Fruit fly (Drosophila melanogaster) whole organism, adult: ENCODE measurements around the gene kirre.

ENCODE experiments used
- CG11617 ChIP-seq: fragments of 200-800 bp; sonication (Bioruptor generic); optimal IDR thresholded peaks from 2 replicates; lab custom pipeline; 2017; ENCODE audit warnings: mild to moderate bottlenecking, missing biosample characterization, missing genetic modification reagents, missing genetic modification characterization
- CG12768 ChIP-seq: fragments of 200-800 bp; sonication (Bioruptor generic); optimal IDR thresholded peaks from 2 replicates; lab custom pipeline; 2017; ENCODE audit warnings: missing biosample characterization, missing genetic modification characterization, mild to moderate bottlenecking, moderate library complexity, missing genetic modification reagents
- CG14711 ChIP-seq: fragments of 200-800 bp; sonication (Bioruptor generic); optimal IDR thresholded peaks from 2 replicates; lab custom pipeline; 2018; ENCODE audit warnings: missing biosample characterization, mild to moderate bottlenecking, missing genetic modification characterization, moderate library complexity
- CG1620 ChIP-seq: fragments of 200-800 bp; sonication (Bioruptor generic); optimal IDR thresholded peaks from 2 replicates; lab custom pipeline; 2016; ENCODE audit warnings: missing biosample characterization, missing genetic modification characterization
- CG33017 ChIP-seq: fragments of 200-800 bp; sonication (Bioruptor generic); optimal IDR thresholded peaks from 2 replicates; lab custom pipeline; 2018; ENCODE audit warnings: missing biosample characterization, mild to moderate bottlenecking, missing genetic modification characterization, moderate library complexity
- CG5204 ChIP-seq: fragments of 200-800 bp; sonication (Bioruptor generic); optimal IDR thresholded peaks from 2 replicates; lab custom pipeline; 2016; ENCODE audit warnings: missing biosample characterization, missing genetic modification characterization
- CG7045 ChIP-seq: fragments of 200-800 bp; sonication (Bioruptor generic); optimal IDR thresholded peaks from 2 replicates; lab custom pipeline; 2017; ENCODE audit warnings: missing biosample characterization, mild to moderate bottlenecking, missing genetic modification characterization
- CG7101 ChIP-seq: fragments of 200-800 bp; sonication (Bioruptor generic); optimal IDR thresholded peaks from 2 replicates; lab custom pipeline; 2018; ENCODE audit warnings: missing biosample characterization, mild to moderate bottlenecking, missing genetic modification characterization, moderate library complexity
- Clk ChIP-seq: fragments of 200-800 bp; sonication (Bioruptor generic); optimal IDR thresholded peaks from 2 replicates; lab custom pipeline; 2017; ENCODE audit warnings: missing biosample characterization, missing genetic modification characterization
- Crg-1 ChIP-seq: fragments of 200-800 bp; sonication (Bioruptor generic); optimal IDR thresholded peaks from 2 replicates; lab custom pipeline; 2016; ENCODE audit warnings: missing biosample characterization, missing genetic modification characterization
- Hr96 ChIP-seq: fragments of 200-800 bp; sonication (Bioruptor generic); optimal IDR thresholded peaks from 2 replicates; lab custom pipeline; 2016; ENCODE audit warnings: missing biosample characterization, missing genetic modification characterization
- Mnt ChIP-seq: fragments of 200-800 bp; sonication (Bioruptor generic); optimal IDR thresholded peaks from 2 replicates; lab custom pipeline; 2016; ENCODE audit warnings: missing biosample characterization, mild to moderate bottlenecking, missing genetic modification characterization
- bab1 ChIP-seq: fragments of 200-800 bp; sonication (Bioruptor generic); optimal IDR thresholded peaks from 3 replicates; lab custom pipeline; 2019; ENCODE audit warnings: missing biosample characterization, mild to moderate bottlenecking, missing genetic modification characterization, moderate library complexity
- cic ChIP-seq: fragments of 200-800 bp; sonication (Bioruptor generic); optimal IDR thresholded peaks from 2 replicates; lab custom pipeline; 2017; ENCODE audit warnings: missing biosample characterization, mild to moderate bottlenecking, missing genetic modification characterization, moderate library complexity
- cnc ChIP-seq, 2 experiments: fragments of >200 bp; optimal IDR thresholded peaks; 2 replicates each; lab custom pipeline; 2017
- kay ChIP-seq: fragments of 200-800 bp; sonication (Bioruptor generic); peaks from one replicate; lab custom pipeline; 2016; ENCODE audit warnings: missing biosample characterization, missing genetic modification characterization, borderline replicate concordance
- ovo ChIP-seq: fragments of 200-800 bp; sonication (Bioruptor generic); optimal IDR thresholded peaks from 2 replicates; lab custom pipeline; 2016; ENCODE audit warnings: missing biosample characterization, missing genetic modification characterization
- pad ChIP-seq: fragments of 200-800 bp; sonication (Bioruptor generic); optimal IDR thresholded peaks from 3 replicates; lab custom pipeline; 2017; ENCODE audit warnings: missing biosample characterization, missing genetic modification characterization, mild to moderate bottlenecking, moderate library complexity, missing genetic modification reagents
- tj ChIP-seq: fragments of 200-800 bp; sonication (Bioruptor generic); optimal IDR thresholded peaks from 3 replicates; lab custom pipeline; 2017; ENCODE audit warnings: missing biosample characterization, mild to moderate bottlenecking, missing genetic modification characterization, moderate library complexity
- toe ChIP-seq: fragments of 200-800 bp; sonication (Bioruptor generic); optimal IDR thresholded peaks from 2 replicates; lab custom pipeline; 2016; ENCODE audit warnings: missing biosample characterization, missing genetic modification characterization

The kirre gene

DNA sequence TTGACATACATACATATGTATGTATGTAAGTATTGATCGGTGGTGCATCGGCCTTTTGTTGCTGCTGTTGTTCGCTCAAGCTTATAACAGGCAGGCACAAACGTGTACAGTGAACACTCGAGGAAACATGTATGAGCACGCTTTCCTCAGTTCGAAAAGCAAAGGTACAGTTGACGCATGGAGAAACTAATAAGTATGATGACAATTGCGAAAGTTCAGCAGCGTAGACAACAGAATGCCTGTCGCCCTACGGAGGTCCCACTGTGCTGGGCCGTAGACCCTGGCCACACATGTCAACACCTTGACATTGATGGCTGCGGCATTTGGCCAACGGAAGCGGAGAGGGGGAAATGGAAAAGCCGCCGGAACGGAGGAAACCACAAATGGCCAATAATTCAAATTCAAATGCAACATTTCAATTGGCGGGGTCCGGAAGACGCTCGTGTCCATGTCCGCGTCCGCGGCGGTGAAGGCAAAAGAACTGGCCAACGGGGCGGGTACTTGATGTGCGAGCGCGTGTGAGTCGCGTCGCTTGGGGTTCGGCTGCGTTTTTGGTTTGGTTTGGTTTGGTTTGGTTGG, 31.9 kb upstream of the kirre start, which contains the start of gene CG2681:
CG2681 (plus strand) TSS at position 529 of the 579 bp plus-strand sequence.
- no peak for TF ChIP-seq bab1
- no peak for TF ChIP-seq cnc (optimal IDR thresholded peaks at IDR 0.05; lab: Kevin White, UChicago)
- peak; percentile 9 for TF ChIP-seq Crg-1 (GFP tag; lab: Kevin White, UChicago)
- peak; percentile 42 for TF ChIP-seq CG7101 (tag; lab: Kevin White, UChicago)
- peak; percentile 1 for TF ChIP-seq pad (GFP tag; lab: Kevin White, UChicago)
- TF ChIP-seq Clk (GFP tag; lab: Kevin White, UChicago), result no peak
- TF ChIP-seq toe (GFP tag; lab: Kevin White, UChicago), result peak; percentile 17
- no peak for TF ChIP-seq kay (GFP tag; lab: Kevin White, UChicago)
- peak; percentile 44 for TF ChIP-seq Mnt (GFP tag; lab: Kevin White, UChicago)
- peak; percentile 7 for TF ChIP-seq CG11617 (GFP tag; lab: Kevin White, UChicago)
- TF ChIP-seq Hr96 (GFP tag; lab: Kevin White, UChicago), result peak; percentile 18
- TF ChIP-seq cic (GFP tag; lab: Kevin White, UChicago), result no peak

DNA sequence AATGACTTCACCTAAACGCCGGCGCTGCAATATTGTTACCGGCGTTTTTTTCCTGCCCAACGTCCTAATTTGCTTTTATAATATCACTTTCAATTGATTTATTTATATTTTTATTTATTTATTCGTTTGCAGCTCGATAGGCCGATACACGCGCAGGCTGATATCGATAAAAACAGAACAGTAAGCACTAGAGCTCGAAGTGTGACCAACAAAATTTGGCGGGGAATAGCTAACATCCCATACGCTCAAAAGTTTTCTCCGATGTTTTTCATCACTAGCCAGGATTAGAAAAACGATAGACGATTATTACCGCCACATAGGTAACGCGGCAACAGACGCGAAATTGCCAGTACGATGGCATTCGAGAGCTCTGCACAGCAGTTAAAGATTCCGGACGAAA, 26.4 kb upstream of the kirre start, which contains the start of the genes CG2685 and CG2694:
CG2685 (minus strand) TSS at position 185 of the 400 bp plus-strand sequence.
CG2694 (plus strand) TSS at position 304 of the 400 bp plus-strand sequence.
- TF ChIP-seq CG7101 (tag; lab: Kevin White, UChicago) (peak; percentile 20), CG5204 (GFP tag; lab: Kevin White, UChicago) (no peak), toe (GFP tag; lab: Kevin White, UChicago) (no peak), CG7045 (GFP tag; lab: Kevin White, UChicago) (no peak), Mnt (GFP tag; lab: Kevin White, UChicago) (peak; percentile 45), bab1 (peak; percentile 20), Crg-1 (GFP tag; lab: Kevin White, UChicago) (no peak), kay (GFP tag; lab: Kevin White, UChicago) (no peak), CG1620 (GFP tag; lab: Kevin White, UChicago) (peak; percentile 0), CG33017 (tag; lab: Kevin White, UChicago) (no peak), cnc (optimal IDR thresholded peaks at IDR 0.05; lab: Kevin White, UChicago) (no peak), pad (GFP tag; lab: Kevin White, UChicago) (peak; percentile 9)

DNA sequence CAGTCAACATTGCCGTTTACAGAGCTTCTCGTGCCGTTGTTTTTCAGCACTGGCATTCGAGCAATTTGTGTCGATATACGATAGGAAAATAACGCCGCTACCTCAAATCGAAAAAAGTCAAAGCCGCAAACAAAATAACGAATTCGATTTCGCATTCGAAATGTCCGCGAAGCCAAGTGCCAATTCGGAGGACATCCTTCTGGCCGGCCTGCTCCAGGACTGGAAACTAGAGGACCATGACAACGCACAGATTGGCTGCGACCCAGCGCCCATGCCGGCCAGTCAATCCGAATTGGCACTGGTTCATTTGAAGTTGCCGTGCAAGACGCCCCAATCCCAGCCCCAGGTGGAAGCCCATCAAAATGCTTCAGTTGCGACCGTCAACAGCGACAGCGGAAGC, 25.5 kb upstream of the kirre start:
- TF ChIP-seq CG14711, result peak; percentile 15
- TF ChIP-seq CG1620 (GFP tag; lab: Kevin White, UChicago), result peak; percentile 7
- TF ChIP-seq Crg-1 (GFP tag; lab: Kevin White, UChicago), result peak; percentile 1
- TF ChIP-seq Clk (GFP tag; lab: Kevin White, UChicago), result no peak
- no peak for TF ChIP-seq cnc (optimal IDR thresholded peaks at IDR 0.05; lab: Kevin White, UChicago)
- TF ChIP-seq CG11617 (GFP tag; lab: Kevin White, UChicago), result peak; percentile 29
- TF ChIP-seq bab1, result peak; percentile 90
- TF ChIP-seq tj, result peak; percentile 12
- TF ChIP-seq pad (GFP tag; lab: Kevin White, UChicago), result peak; percentile 34

DNA sequence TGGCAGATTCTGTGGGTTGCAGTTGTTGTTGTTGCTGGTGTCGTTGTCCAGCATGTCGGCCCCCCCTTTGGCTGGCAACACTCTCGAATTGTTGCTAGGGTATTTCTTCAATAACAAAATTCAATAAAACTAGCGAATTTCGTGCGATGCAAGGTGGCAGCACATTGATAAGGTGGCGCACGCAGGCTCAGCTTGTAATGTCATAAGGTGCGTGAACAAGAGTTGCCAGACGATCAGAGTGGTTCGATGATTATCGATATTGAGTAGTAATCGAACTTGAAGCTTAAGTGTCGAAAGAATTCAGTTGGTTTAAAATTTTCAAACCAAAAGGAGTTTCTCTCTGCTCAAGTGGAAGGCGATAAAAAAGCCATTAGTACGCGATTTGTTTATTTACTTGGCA, 20.1 kb upstream of the kirre start, which contains the start of gene CG2701:
CG2701 (minus strand) TSS at position 206 of the 400 bp plus-strand sequence.
- peak; percentile 72 for TF ChIP-seq bab1
- no peak for TF ChIP-seq cnc (optimal IDR thresholded peaks at IDR 0.05; lab: Kevin White, UChicago)
- peak; percentile 40 for TF ChIP-seq Mnt (GFP tag; lab: Kevin White, UChicago)
- peak; percentile 19 for TF ChIP-seq CG1620 (GFP tag; lab: Kevin White, UChicago)

DNA sequence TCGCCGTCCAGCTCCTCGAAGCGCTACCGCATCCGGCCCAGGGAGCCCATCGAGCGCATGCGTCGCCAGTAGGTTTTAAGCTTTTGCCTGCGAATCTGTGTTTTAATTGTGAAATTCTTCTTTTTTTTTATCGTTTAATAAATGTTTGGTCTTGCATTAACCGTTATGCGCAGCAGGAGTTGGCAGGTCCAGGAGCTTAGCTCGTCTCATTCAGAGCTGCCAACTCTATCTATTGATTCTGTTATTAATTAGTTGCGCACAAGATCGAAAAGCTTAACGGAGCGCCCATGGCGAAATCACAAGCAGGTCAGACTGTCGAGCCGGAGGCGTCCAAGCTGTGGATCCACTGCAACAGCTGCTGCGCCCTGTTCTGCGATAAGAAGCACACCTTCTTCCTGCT, 13.8 kb upstream of the kirre start, which contains the start of gene vilya:
vilya (plus strand) TSS at position 259 of the 400 bp plus-strand sequence.
- TF ChIP-seq CG14711 (no peak), CG33017 (tag; lab: Kevin White, UChicago) (no peak), toe (GFP tag; lab: Kevin White, UChicago) (no peak), CG1620 (GFP tag; lab: Kevin White, UChicago) (no peak), pad (GFP tag; lab: Kevin White, UChicago) (no peak), cic (GFP tag; lab: Kevin White, UChicago) (no peak), tj (no peak), Mnt (GFP tag; lab: Kevin White, UChicago) (no peak), kay (GFP tag; lab: Kevin White, UChicago) (no peak), CG11617 (GFP tag; lab: Kevin White, UChicago) (no peak), CG5204 (GFP tag; lab: Kevin White, UChicago) (no peak), bab1 (no peak), CG7101 (tag; lab: Kevin White, UChicago) (no peak), Crg-1 (GFP tag; lab: Kevin White, UChicago) (no peak)

DNA sequence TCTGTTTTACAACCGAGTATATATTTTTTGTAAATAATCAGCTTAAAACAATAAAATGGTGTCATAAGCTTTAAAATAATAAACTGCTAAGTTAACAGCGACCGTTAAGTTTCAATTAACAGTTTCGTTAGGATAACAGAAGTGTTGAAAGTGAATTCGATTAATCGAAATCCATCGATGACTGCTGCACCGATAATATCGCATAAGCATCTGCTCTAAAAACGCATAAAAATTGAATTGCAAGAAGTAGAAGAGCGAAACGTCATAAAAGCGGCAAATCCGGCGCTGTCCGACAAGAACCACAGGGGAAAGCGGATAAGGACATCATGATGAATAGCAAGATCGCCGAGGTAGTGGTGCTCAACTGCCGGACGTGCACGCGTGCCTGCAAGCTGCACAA, 12.7 kb upstream of the kirre start, which contains the start of gene dwg:
dwg (plus strand) TSS at position 193 of the 400 bp plus-strand sequence.
- TF ChIP-seq CG5204 (GFP tag; lab: Kevin White, UChicago) (no peak), cnc (optimal IDR thresholded peaks at IDR 0.05; lab: Kevin White, UChicago) (no peak), Hr96 (GFP tag; lab: Kevin White, UChicago) (no peak), cic (GFP tag; lab: Kevin White, UChicago) (no peak), bab1 (peak; percentile 29)

DNA sequence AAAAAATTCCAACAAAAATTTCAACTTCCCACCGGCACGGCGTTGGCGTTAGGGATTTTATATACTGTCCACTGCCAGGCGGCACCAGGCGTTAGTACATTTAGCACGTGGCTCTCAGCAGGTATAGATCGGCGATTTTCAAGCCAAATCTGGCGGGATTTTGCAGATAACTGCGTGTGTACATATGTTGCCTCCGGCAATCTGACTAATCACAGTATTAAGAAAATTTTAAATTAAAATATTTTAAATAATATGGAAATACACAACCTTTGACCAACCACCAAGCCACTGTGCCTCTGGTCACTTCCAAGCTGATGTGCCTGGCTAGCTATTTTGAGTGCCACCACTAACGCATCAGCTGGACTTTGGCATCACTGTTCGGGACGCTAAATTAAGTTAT, 8.1 kb upstream of the kirre start, which contains the start of the genes ttm50 and CG2712:
ttm50 (minus strand) TSS at position 64 of the 400 bp plus-strand sequence.
CG2712 (plus strand) TSS at position 343 of the 400 bp plus-strand sequence.
- peak; percentile 98 for TF ChIP-seq Mnt (GFP tag; lab: Kevin White, UChicago)
- TF ChIP-seq CG7101 (tag; lab: Kevin White, UChicago), result peak; percentile 68
- TF ChIP-seq CG12768, result peak; percentile 63
- TF ChIP-seq cic (GFP tag; lab: Kevin White, UChicago), result no peak
- peak; percentile 60 for TF ChIP-seq pad (GFP tag; lab: Kevin White, UChicago)
- TF ChIP-seq Hr96 (GFP tag; lab: Kevin White, UChicago), result no peak
- peak; percentile 66 for TF ChIP-seq CG1620 (GFP tag; lab: Kevin White, UChicago)
- peak; percentile 77 for TF ChIP-seq CG11617 (GFP tag; lab: Kevin White, UChicago)
- no peak for TF ChIP-seq CG5204 (GFP tag; lab: Kevin White, UChicago)
- no peak for TF ChIP-seq toe (GFP tag; lab: Kevin White, UChicago)
- TF ChIP-seq tj, result peak; percentile 35
- peak; percentile 29 for TF ChIP-seq CG33017 (tag; lab: Kevin White, UChicago)
- TF ChIP-seq CG7045 (GFP tag; lab: Kevin White, UChicago), result peak; percentile 40
- peak; percentile 44 for TF ChIP-seq ovo
- TF ChIP-seq Crg-1 (GFP tag; lab: Kevin White, UChicago), result peak; percentile 32
- TF ChIP-seq kay (GFP tag; lab: Kevin White, UChicago), result no peak
- no peak for TF ChIP-seq cnc (optimal IDR thresholded peaks at IDR 0.05; lab: Kevin White, UChicago)
- peak; percentile 45 for TF ChIP-seq Clk (GFP tag; lab: Kevin White, UChicago)
- peak; percentile 77 for TF ChIP-seq bab1
- peak; percentile 50 for TF ChIP-seq CG14711
